Worm (Caenorhabditis elegans) whole organism, late embryonic: ENCODE results near the gene aman-2.
A peak's percentile ranks its signal among the peaks of the same experiment; 100 is the strongest.

Experiments used
- K09A11.1 ChIP-seq: sonication (generic microtip); optimal IDR thresholded peaks from 2 replicates; lab custom pipeline; 2017; ENCODE audit warnings: antibody characterized with exemption, mild to moderate bottlenecking, missing genetic modification characterization, missing compliant biosample characterization; ENCODE audit not compliant: insufficient read depth
- T23F11.4 ChIP-seq: fragments of 200-800 bp; sonication (Bioruptor generic); optimal IDR thresholded peaks from 2 replicates; lab custom pipeline; 2018; ENCODE audit warnings: mild to moderate bottlenecking, missing genetic modification characterization, missing compliant biosample characterization
- Y22D7AL.16 ChIP-seq: sonication (generic microtip); optimal IDR thresholded peaks from 2 replicates; lab custom pipeline; 2016; ENCODE audit warnings: missing genetic modification characterization, missing compliant biosample characterization
- ama-1 ChIP-seq: fragments of 150-350 bp; optimal IDR thresholded peaks from 2 replicates; lab custom pipeline; 2014
- ceh-18 ChIP-seq: sonication (generic microtip); optimal IDR thresholded peaks from 2 replicates; lab custom pipeline; 2016; ENCODE audit warnings: missing genetic modification characterization, missing compliant biosample characterization
- ceh-2 ChIP-seq: sonication (generic microtip); optimal IDR thresholded peaks from 2 replicates; lab custom pipeline; 2016; ENCODE audit warnings: missing genotype, missing genetic modification characterization, missing compliant biosample characterization
- ceh-24 ChIP-seq: sonication (generic microtip); optimal IDR thresholded peaks from 2 replicates; lab custom pipeline; 2016; ENCODE audit warnings: mild to moderate bottlenecking, missing genetic modification characterization, missing compliant biosample characterization
- ceh-31 ChIP-seq: sonication (generic microtip); optimal IDR thresholded peaks from 2 replicates; lab custom pipeline; 2016; ENCODE audit warnings: missing genetic modification characterization, missing compliant biosample characterization
- ceh-34 ChIP-seq: sonication (generic microtip); optimal IDR thresholded peaks from 2 replicates; lab custom pipeline; 2016; ENCODE audit warnings: mild to moderate bottlenecking, missing genetic modification characterization, missing compliant biosample characterization
- ceh-45 ChIP-seq: fragments of 200-800 bp; sonication (Bioruptor generic); IDR thresholded peaks from 2 replicates; pipeline ENCODE4 v1.3.6; 2022; ENCODE audit warnings: missing genetic modification reagents, missing genetic modification characterization, missing compliant biosample characterization
- ceh-6 ChIP-seq: fragments of 200-800 bp; sonication (Bioruptor generic); optimal IDR thresholded peaks from 2 replicates; lab custom pipeline; 2018; ENCODE audit warnings: mild to moderate bottlenecking, missing genetic modification characterization, missing compliant biosample characterization
- ceh-9 ChIP-seq: sonication (generic microtip); optimal IDR thresholded peaks from 2 replicates; lab custom pipeline; 2016; ENCODE audit warnings: mild to moderate bottlenecking, missing genetic modification characterization, inconsistent platforms, missing compliant biosample characterization
- elt-2 ChIP-seq: sonication (generic microtip); optimal IDR thresholded peaks from 2 replicates; lab custom pipeline; 2016; ENCODE audit warnings: missing genetic modification reagents, missing genetic modification characterization, missing compliant biosample characterization
- ets-4 ChIP-seq: sonication (generic microtip); optimal IDR thresholded peaks from 2 replicates; lab custom pipeline; 2016; ENCODE audit warnings: missing genetic modification characterization, missing compliant biosample characterization
- eyg-1 ChIP-seq: sonication (generic microtip); optimal IDR thresholded peaks from 2 replicates; lab custom pipeline; 2016; ENCODE audit warnings: missing genotype, missing genetic modification characterization, missing compliant biosample characterization
- fkh-10 ChIP-seq: fragments of 150-350 bp; optimal IDR thresholded peaks from 2 replicates; lab custom pipeline; 2014; ENCODE audit warnings: missing biosample characterization, missing genetic modification reagents, missing genetic modification characterization
- gmeb-2 ChIP-seq: sonication (generic microtip); optimal IDR thresholded peaks from 2 replicates; lab custom pipeline; 2016; ENCODE audit warnings: missing genetic modification characterization, inconsistent platforms, missing compliant biosample characterization
- hlh-15 ChIP-seq: sonication (generic microtip); optimal IDR thresholded peaks from 2 replicates; lab custom pipeline; 2016; ENCODE audit warnings: missing genetic modification characterization, missing compliant biosample characterization
- hlh-30 ChIP-seq: sonication (generic microtip); optimal IDR thresholded peaks from 2 replicates; lab custom pipeline; 2017; ENCODE audit warnings: antibody characterized with exemption, missing genetic modification characterization, missing compliant biosample characterization; ENCODE audit not compliant: insufficient read depth
- lim-6 ChIP-seq: sonication (generic microtip); optimal IDR thresholded peaks from 2 replicates; lab custom pipeline; 2016; ENCODE audit warnings: missing genetic modification characterization, missing compliant biosample characterization
- lin-11 ChIP-seq: fragments of 200-800 bp; sonication (Bioruptor generic); optimal IDR thresholded peaks from 2 replicates; lab custom pipeline; 2018; ENCODE audit warnings: mild to moderate bottlenecking, missing genetic modification characterization, missing compliant biosample characterization
- madf-2 ChIP-seq: sonication (generic microtip); optimal IDR thresholded peaks from 2 replicates; lab custom pipeline; 2017; ENCODE audit warnings: missing genetic modification characterization, missing compliant biosample characterization
- mec-3 ChIP-seq: sonication (generic microtip); optimal IDR thresholded peaks from 2 replicates; lab custom pipeline; 2016; ENCODE audit warnings: borderline replicate concordance, missing genetic modification characterization, missing compliant biosample characterization
- nhr-11 ChIP-seq: fragments of 150-350 bp; optimal IDR thresholded peaks from 2 replicates; lab custom pipeline; 2014; ENCODE audit warnings: missing biosample characterization, missing genetic modification characterization
- pat-9 ChIP-seq: fragments of 200-800 bp; sonication (Bioruptor generic); optimal IDR thresholded peaks from 2 replicates; lab custom pipeline; 2018; ENCODE audit warnings: mild to moderate bottlenecking, missing genetic modification characterization, moderate library complexity, missing compliant biosample characterization
- pha-2 ChIP-seq: sonication (generic microtip); optimal IDR thresholded peaks from 2 replicates; lab custom pipeline; 2017; ENCODE audit warnings: mild to moderate bottlenecking, missing genetic modification characterization, missing compliant biosample characterization
- pqm-1 ChIP-seq: sonication (generic microtip); optimal IDR thresholded peaks from 2 replicates; lab custom pipeline; 2016; ENCODE audit warnings: missing genetic modification characterization, missing compliant biosample characterization
- pros-1 ChIP-seq: fragments of 150-350 bp; optimal IDR thresholded peaks from 2 replicates; lab custom pipeline; 2014; ENCODE audit warnings: missing biosample characterization, missing genetic modification reagents, missing genetic modification characterization
- sdc-2 ChIP-seq: sonication (generic microtip); optimal IDR thresholded peaks from 2 replicates; lab custom pipeline; 2016; ENCODE audit warnings: missing genotype, missing genetic modification characterization, missing compliant biosample characterization
- sox-2 ChIP-seq: fragments of 200-800 bp; sonication (Bioruptor generic); IDR thresholded peaks from 2 replicates; pipeline ENCODE4 v1.3.6; 2022; ENCODE audit warnings: missing genetic modification reagents, missing genetic modification characterization, missing compliant biosample characterization
- syd-9 ChIP-seq: sonication (generic microtip); optimal IDR thresholded peaks from 2 replicates; lab custom pipeline; 2016; ENCODE audit warnings: mild to moderate bottlenecking, missing genetic modification characterization, moderate library complexity, missing compliant biosample characterization
- tbx-7 ChIP-seq: sonication (generic microtip); optimal IDR thresholded peaks from 2 replicates; lab custom pipeline; 2016; ENCODE audit warnings: missing genotype, missing genetic modification characterization, missing compliant biosample characterization
- unc-3 ChIP-seq, 2 experiments: fragments of 200-800 bp in 1 of 2; sonication (Bioruptor generic) in 1 of 2; sonication (generic microtip) in 1 of 2; conservative IDR thresholded peaks in 1 of 2; optimal IDR thresholded peaks in 1 of 2; 2 replicates each; pipeline versions ENCODE4 v1.3.6 to Lab custom; 2016 to 2022; ENCODE audit warnings: missing compliant biosample characterization in 2 of 2, missing genetic modification characterization in 2 of 2, missing genetic modification reagents in 1 of 2
- unc-42 ChIP-seq: sonication (generic microtip); optimal IDR thresholded peaks from 2 replicates; lab custom pipeline; 2016; ENCODE audit warnings: missing genotype, missing genetic modification characterization, missing compliant biosample characterization
- unc-55 ChIP-seq: sonication (generic microtip); optimal IDR thresholded peaks from 2 replicates; lab custom pipeline; 2017; ENCODE audit warnings: missing biosample characterization, missing genetic modification reagents, missing genetic modification characterization
- unc-86 ChIP-seq: sonication (generic microtip); optimal IDR thresholded peaks from 2 replicates; lab custom pipeline; 2016; ENCODE audit warnings: missing genetic modification characterization, missing compliant biosample characterization
- ztf-16 ChIP-seq: sonication (generic microtip); optimal IDR thresholded peaks from 2 replicates; lab custom pipeline; 2017; ENCODE audit warnings: missing genetic modification characterization, missing compliant biosample characterization

aman-2 gene

DNA sequence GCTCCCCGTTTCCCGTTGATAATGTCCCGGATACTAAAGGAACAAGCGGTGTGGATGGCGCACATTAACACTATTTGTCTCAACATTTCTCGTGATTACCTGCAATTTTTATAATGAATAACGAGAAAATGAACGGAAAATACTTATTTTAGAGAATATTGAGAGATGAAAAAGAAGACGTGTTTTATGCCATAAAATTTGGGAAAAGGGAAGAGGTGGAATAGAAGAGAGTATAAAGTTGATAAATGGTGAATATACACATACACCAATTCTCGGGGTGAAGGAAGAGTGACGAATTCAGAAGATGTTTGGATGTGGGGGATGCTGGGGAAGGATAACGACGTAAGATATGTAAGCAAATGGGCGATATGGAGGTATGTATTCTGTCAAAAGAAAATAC lies 31.7 kb upstream of the aman-2 start, which contains the start of gene F58H1.7:
Gene F58H1.7 (minus strand): TSS at position 101 of the 400 bp plus-strand sequence.
- TF ChIP-seq ceh-18 (tag; lab: Kevin White, UChicago), result no peak
- no peak for TF ChIP-seq unc-42
- no peak for TF ChIP-seq ets-4 (tag; lab: Kevin White, UChicago)
- TF ChIP-seq pros-1 (tag; lab: Kevin White, UChicago), result no peak
- TF ChIP-seq T23F11.4 (GFP tag; lab: Kevin White, UChicago), result no peak
- TF ChIP-seq pqm-1 (tag; lab: Kevin White, UChicago), result no peak
- no peak for TF ChIP-seq ztf-16 (tag; lab: Kevin White, UChicago)
- TF ChIP-seq nhr-11, result no peak
- no peak for TF ChIP-seq pha-2 (tag; lab: Kevin White, UChicago)
- TF ChIP-seq unc-86 (tag; lab: Kevin White, UChicago), result no peak
- TF ChIP-seq ama-1 (lab: Kevin White, UChicago), result no peak

DNA sequence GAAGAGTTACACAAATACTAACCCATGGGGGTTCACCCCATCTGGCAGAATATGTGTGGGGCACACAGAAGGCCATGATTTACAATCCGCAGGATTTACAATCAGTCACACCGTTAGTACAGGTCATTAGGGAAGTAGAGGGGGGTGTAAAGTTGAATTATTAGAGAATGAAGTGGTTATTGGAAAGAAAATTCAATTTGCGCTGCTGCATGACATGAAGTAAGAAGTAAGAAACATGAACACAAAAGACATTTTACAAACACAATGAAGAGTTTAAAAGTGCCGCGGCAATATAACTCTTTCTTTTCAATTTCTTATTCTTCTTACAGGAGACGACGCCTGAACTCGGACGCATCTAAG lies 27.8 kb upstream of the aman-2 start:
- no peak for TF ChIP-seq unc-86 (tag; lab: Kevin White, UChicago)
- TF ChIP-seq unc-42, result peak; percentile 63

ce11 chrV:11960084-11960830 lies 27.2 kb upstream of the aman-2 start:
- TF ChIP-seq ceh-34 (tag; lab: Kevin White, UChicago), result no peak
- no peak for TF ChIP-seq fkh-10 (GFP tag; lab: Kevin White, UChicago)
- no peak for TF ChIP-seq ceh-45
- TF ChIP-seq unc-55 (GFP tag; lab: Kevin White, UChicago), result peak; percentile 68
- no peak for TF ChIP-seq hlh-15 (tag; lab: Kevin White, UChicago)
- TF ChIP-seq lin-11 (tag; lab: Kevin White, UChicago), result no peak
- no peak for TF ChIP-seq ceh-31 (tag; lab: Kevin White, UChicago)

DNA sequence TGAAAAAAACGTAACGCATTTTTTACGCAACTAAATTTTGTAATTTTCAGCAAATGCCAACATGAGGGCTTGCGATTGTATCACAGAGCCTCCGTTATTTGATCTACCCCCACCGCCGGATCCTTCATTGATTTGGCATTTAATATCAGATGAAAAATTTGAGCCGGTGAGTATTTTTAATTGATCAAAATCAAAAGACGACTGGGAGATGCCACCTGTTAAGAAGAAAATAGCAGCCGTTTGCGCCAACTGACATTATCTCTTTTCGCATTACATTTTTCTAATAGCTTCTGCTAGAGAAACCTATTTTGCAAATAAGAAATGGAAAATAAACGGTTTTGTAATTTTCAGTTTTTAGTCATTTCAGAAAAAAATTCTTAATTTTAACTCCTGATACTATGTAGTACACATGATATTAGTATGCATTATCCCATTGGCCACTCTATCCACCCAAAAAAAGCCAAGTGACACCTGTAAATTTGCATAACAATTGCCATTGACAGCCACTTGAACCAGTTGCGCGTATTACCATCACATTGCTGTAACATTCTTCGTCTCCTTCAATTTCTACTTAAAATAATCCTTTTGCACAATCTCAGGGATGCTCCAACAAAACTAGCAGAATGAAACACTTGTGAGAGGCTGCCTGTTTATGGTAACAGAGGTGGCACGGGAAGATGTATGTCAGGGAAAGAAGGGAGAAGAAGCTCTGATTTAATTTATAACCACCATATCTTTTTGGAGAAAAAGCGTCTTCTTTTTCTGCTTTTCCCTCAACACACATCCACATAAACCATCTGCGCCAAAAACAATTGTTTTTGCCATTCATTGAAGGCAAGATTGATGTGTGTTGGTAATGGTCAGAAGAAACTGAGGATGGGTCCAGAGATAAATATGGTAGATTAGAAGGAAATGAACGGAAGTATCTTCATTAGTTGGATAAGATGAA lies 25.6 kb upstream of the aman-2 start, which contains the start of gene F58H1.5:
Gene F58H1.5 (plus strand): TSS at position 51 of the 949 bp plus-strand sequence.
- no peak for TF ChIP-seq hlh-15 (tag; lab: Kevin White, UChicago)
- peak; percentile 87 for TF ChIP-seq unc-42
- no peak for TF ChIP-seq pqm-1 (tag; lab: Kevin White, UChicago)

DNA sequence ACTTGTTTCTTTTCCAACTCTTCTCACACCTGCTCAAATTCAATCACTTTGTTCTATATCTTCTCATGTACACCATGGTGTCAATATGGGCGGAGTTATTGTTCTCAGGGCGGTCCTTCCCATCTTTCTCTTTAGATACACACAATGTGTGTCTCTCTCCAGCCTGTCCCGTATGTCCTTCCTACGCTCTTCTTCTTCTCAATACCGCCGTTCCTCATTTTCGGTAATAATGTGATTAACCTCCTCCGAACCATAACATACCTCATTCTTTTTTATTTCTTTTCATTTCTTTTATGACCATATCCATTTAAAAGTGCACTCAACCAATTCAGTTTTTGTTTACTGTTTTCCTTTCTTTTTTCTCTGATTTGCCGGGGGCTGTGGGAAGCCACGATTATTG lies 22.6 kb upstream of the aman-2 start:
- no peak for TF ChIP-seq unc-3 (GFP tag; conservative IDR thresholded peaks at IDR 0.05; lab: Robert Waterston, UW)
- TF ChIP-seq unc-3 (tag; optimal IDR thresholded peaks at IDR 0.05; lab: Kevin White, UChicago), result no peak
- TF ChIP-seq nhr-11, result no peak
- TF ChIP-seq ceh-31 (tag; lab: Kevin White, UChicago), result peak; percentile 2
- TF ChIP-seq sdc-2 (tag; lab: Kevin White, UChicago), result no peak
- TF ChIP-seq ama-1 (lab: Kevin White, UChicago), result peak; percentile 17
- TF ChIP-seq syd-9 (tag; lab: Kevin White, UChicago), result no peak
- no peak for TF ChIP-seq eyg-1 (tag; lab: Kevin White, UChicago)
- TF ChIP-seq sox-2 (GFP tag; lab: Robert Waterston, UW), result no peak; the same call in 1 of the 2 replicates
- TF ChIP-seq ceh-24 (tag; lab: Kevin White, UChicago), result no peak
- no peak for TF ChIP-seq K09A11.1
- TF ChIP-seq tbx-7 (tag; lab: Kevin White, UChicago), result no peak
- no peak for TF ChIP-seq madf-2
- TF ChIP-seq unc-42, result peak; percentile 69

ce11 chrV:11953621-11954020 lies 20.6 kb upstream of the aman-2 start:
- TF ChIP-seq ceh-31 (tag; lab: Kevin White, UChicago), result no peak
- TF ChIP-seq Y22D7AL.16 (tag; lab: Kevin White, UChicago), result no peak
- TF ChIP-seq unc-42, result peak; percentile 98
- no peak for TF ChIP-seq ceh-6
- peak; percentile 53 for TF ChIP-seq fkh-10 (GFP tag; lab: Kevin White, UChicago)
- TF ChIP-seq pat-9 (tag; lab: Kevin White, UChicago), result no peak
- no peak for TF ChIP-seq ceh-9 (tag; lab: Kevin White, UChicago)
- TF ChIP-seq ceh-2 (tag; lab: Kevin White, UChicago), result no peak
- no peak for TF ChIP-seq gmeb-2 (tag; lab: Kevin White, UChicago)
- no peak for TF ChIP-seq mec-3 (tag; lab: Kevin White, UChicago)
- TF ChIP-seq lim-6 (tag; lab: Kevin White, UChicago), result no peak
- no peak for TF ChIP-seq elt-2 (tag; lab: Kevin White, UChicago)
- TF ChIP-seq hlh-30 (tag; lab: Kevin White, UChicago), result no peak
- no peak for TF ChIP-seq pha-2 (tag; lab: Kevin White, UChicago)
